Worm (Caenorhabditis elegans) whole organism, mixed stage, embryonic: ENCODE measurements around the gene F43G6.17.

ENCODE experiments used
- M03D4.4 ChIP-seq: sonication (generic microtip); optimal IDR thresholded peaks from 2 replicates; lab custom pipeline; 2017; ENCODE audit warnings: mild to moderate bottlenecking, missing genetic modification characterization, missing compliant biosample characterization
- blmp-1 ChIP-seq: fragments of 150-350 bp; optimal IDR thresholded peaks from 2 replicates; lab custom pipeline; 2014; ENCODE audit warnings: missing biosample characterization, missing genetic modification characterization
- ces-1 ChIP-seq: fragments of 150-350 bp; optimal IDR thresholded peaks from 2 replicates; lab custom pipeline; 2014; ENCODE audit warnings: missing biosample characterization, missing genetic modification reagents, missing genetic modification characterization
- elt-1 ChIP-seq: sonication (generic microtip); optimal IDR thresholded peaks from 2 replicates; lab custom pipeline; 2017; ENCODE audit warnings: missing genetic modification characterization, mild to moderate bottlenecking, missing compliant biosample characterization, antibody characterized with exemption, moderate library complexity, borderline replicate concordance; ENCODE audit not compliant: insufficient read depth
- elt-3 ChIP-seq: fragments of 150-350 bp; optimal IDR thresholded peaks from 2 replicates; lab custom pipeline; 2014; ENCODE audit warnings: missing biosample characterization, missing genetic modification characterization
- ham-2 ChIP-seq: fragments of 200-800 bp; sonication (Bioruptor generic); optimal IDR thresholded peaks from 2 replicates; lab custom pipeline; 2018; ENCODE audit warnings: mild to moderate bottlenecking, missing genetic modification characterization, missing compliant biosample characterization
- lin-13 ChIP-seq: fragments of 150-350 bp; optimal IDR thresholded peaks from 2 replicates; lab custom pipeline; 2014; ENCODE audit warnings: missing biosample characterization, missing genetic modification characterization
- lsy-2 ChIP-seq: fragments of 150-350 bp; optimal IDR thresholded peaks from 2 replicates; lab custom pipeline; 2014; ENCODE audit warnings: missing biosample characterization, missing genetic modification characterization
- nhr-12 ChIP-seq: fragments of 150-350 bp; optimal IDR thresholded peaks from 2 replicates; lab custom pipeline; 2014; ENCODE audit warnings: missing biosample characterization, missing genetic modification characterization
- nhr-237 ChIP-seq: fragments of 150-350 bp; optimal IDR thresholded peaks from 2 replicates; lab custom pipeline; 2014; ENCODE audit warnings: missing biosample characterization, missing genetic modification characterization
- nhr-28 ChIP-seq: fragments of 150-350 bp; optimal IDR thresholded peaks from 2 replicates; lab custom pipeline; 2014; ENCODE audit warnings: missing biosample characterization, missing genetic modification characterization
- nhr-76 ChIP-seq: sonication (generic microtip); optimal IDR thresholded peaks from 2 replicates; lab custom pipeline; 2017; ENCODE audit warnings: missing biosample characterization, missing genetic modification characterization
- pha-4 ChIP-seq: fragments of 150-350 bp; optimal IDR thresholded peaks from 2 replicates; lab custom pipeline; 2018; ENCODE audit warnings: missing biosample characterization, missing genetic modification reagents, missing genetic modification characterization
- ztf-11 ChIP-seq: fragments of 150-350 bp; optimal IDR thresholded peaks from 2 replicates; lab custom pipeline; 2014; ENCODE audit warnings: missing biosample characterization, missing genetic modification characterization

DNA sequence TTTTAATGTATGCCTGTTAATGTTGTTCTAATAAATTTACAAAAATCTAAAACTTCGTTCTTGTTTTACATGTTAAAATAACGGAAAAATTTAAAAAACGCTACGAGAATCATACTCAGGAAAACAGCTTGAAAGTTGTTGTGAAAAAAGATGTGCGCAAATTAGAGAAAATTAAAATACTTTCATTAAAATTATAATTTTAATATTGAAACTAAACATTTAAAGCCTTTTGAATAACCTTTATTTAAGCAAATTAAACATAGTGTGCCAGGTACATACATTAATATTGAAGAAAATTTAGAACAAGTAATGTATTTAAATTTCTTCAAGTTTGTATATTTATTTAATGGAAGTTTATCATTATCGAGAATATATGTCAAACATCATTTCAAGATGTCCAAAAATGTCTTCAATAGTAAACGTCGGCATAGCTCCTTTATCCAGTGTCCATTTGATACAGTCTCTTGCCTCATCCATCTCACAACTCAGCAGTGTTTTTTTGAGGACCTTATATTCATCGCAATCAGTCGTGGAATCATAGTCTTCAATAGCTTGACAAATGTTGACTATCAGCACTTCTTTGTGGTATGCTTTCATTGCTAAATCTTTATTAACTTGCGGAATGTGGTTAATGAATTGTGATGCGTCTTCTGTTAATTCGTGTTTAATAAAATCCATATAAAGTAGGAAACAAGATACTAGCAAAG is 40.6 kb upstream of the F43G6.17 start:
- TF ChIP-seq nhr-28 (tag; lab: Kevin White, UChicago) (no peak), elt-1 (no peak), lsy-2 (tag; lab: Kevin White, UChicago) (peak; percentile 10), nhr-237 (tag; lab: Kevin White, UChicago) (no peak), ces-1 (peak; percentile 64), pha-4 (no peak), ham-2 (GFP tag; lab: Kevin White, UChicago) (no peak), M03D4.4 (tag; lab: Kevin White, UChicago) (no peak), lin-13 (tag; lab: Kevin White, UChicago) (no peak), nhr-76 (tag; lab: Kevin White, UChicago) (no peak), nhr-12 (no peak), blmp-1 (tag; lab: Kevin White, UChicago) (no peak), ztf-11 (tag; lab: Kevin White, UChicago) (no peak), elt-3 (no peak)
